Fruit fly (Drosophila melanogaster) S2 (cell line): ENCODE measurements around the gene Pfdn2.

ENCODE experiments used
- CG8478 ChIP-seq: fragments of >200 bp; optimal IDR thresholded peaks from 2 replicates; lab custom pipeline; 2018
- CTCF ChIP-seq, 2 experiments: fragments of >200 bp; optimal IDR thresholded peaks; 2 replicates each; lab custom pipeline; 2018

- no peak for TF ChIP-seq CG8478 (lab: Kevin White, UChicago)
- TF ChIP-seq CTCF (optimal IDR thresholded peaks at IDR 0.05; lab: Kevin White, UChicago) = no peak
These were observed 3.1 kb downstream of the Pfdn2 start for dm6 chr3L:11071057-11071456.
